Worm (Caenorhabditis elegans) whole organism, L1 larva: ENCODE results near the gene R08A2.1.
A peak's percentile ranks its signal among the peaks of the same experiment; 100 is the strongest.

Source experiments
- C34B4.2 ChIP-seq: sonication (generic microtip); optimal IDR thresholded peaks from 2 replicates; lab custom pipeline; 2017; ENCODE audit warnings: mild to moderate bottlenecking, missing genetic modification characterization, missing compliant biosample characterization
- F16B12.6 ChIP-seq: fragments of 150-350 bp; optimal IDR thresholded peaks from 2 replicates; lab custom pipeline; 2014; ENCODE audit warnings: missing biosample characterization, missing genetic modification characterization
- Y116A8C.19 ChIP-seq: sonication (generic microtip); optimal IDR thresholded peaks from 2 replicates; lab custom pipeline; 2016; ENCODE audit warnings: missing compliant biosample characterization, missing genetic modification characterization, borderline replicate concordance
- alr-1 ChIP-seq: fragments of 200-800 bp; sonication (Bioruptor generic); optimal IDR thresholded peaks from 2 replicates; lab custom pipeline; 2018; ENCODE audit warnings: borderline replicate concordance, mild to moderate bottlenecking, missing genetic modification characterization, missing compliant biosample characterization
- ceh-63 ChIP-seq: fragments of 200-800 bp; sonication (Bioruptor generic); optimal IDR thresholded peaks from 2 replicates; lab custom pipeline; 2018; ENCODE audit warnings: mild to moderate bottlenecking, missing genetic modification characterization, missing compliant biosample characterization
- ceh-8 ChIP-seq: fragments of 200-800 bp; sonication (Bioruptor generic); optimal IDR thresholded peaks from 2 replicates; lab custom pipeline; 2018; ENCODE audit warnings: mild to moderate bottlenecking, missing genetic modification characterization, moderate library complexity, missing compliant biosample characterization
- ceh-82 ChIP-seq, 3 experiments: fragments of 150-350 bp in 1 of 3; sonication (generic microtip) in 2 of 3; optimal IDR thresholded peaks; 2 replicates each; lab custom pipeline; 2014 to 2017; ENCODE audit warnings: missing biosample characterization in 3 of 3, missing genetic modification characterization in 3 of 3
- ceh-90 ChIP-seq: sonication (generic microtip); optimal IDR thresholded peaks from 2 replicates; lab custom pipeline; 2016; ENCODE audit warnings: missing genetic modification characterization, missing compliant biosample characterization
- ces-1 ChIP-seq: fragments of 150-350 bp; optimal IDR thresholded peaks from 2 replicates; lab custom pipeline; 2014; ENCODE audit warnings: missing biosample characterization, missing genetic modification reagents, missing genetic modification characterization
- dpl-1 ChIP-seq, 3 experiments: fragments of 150-350 bp in 2 of 3; sonication (generic microtip) in 1 of 3; optimal IDR thresholded peaks; 2 replicates each; lab custom pipeline; 2014 to 2017; ENCODE audit warnings: missing biosample characterization in 3 of 3, missing genetic modification characterization in 3 of 3, missing genetic modification reagents in 3 of 3
- dsc-1 ChIP-seq: sonication (generic microtip); optimal IDR thresholded peaks from 2 replicates; lab custom pipeline; 2016; ENCODE audit warnings: mild to moderate bottlenecking, missing genetic modification characterization, missing compliant biosample characterization
- efl-1 ChIP-seq, 4 experiments: fragments of 150-350 bp; optimal IDR thresholded peaks in 3 of 4; peaks in 1 of 4; 1 replicate in 1 of 4; 2 replicates in 3 of 4; lab custom pipeline; 2014; ENCODE audit warnings: missing biosample characterization in 2 of 4, missing genetic modification characterization in 2 of 4, missing genetic modification reagents in 2 of 4
- egl-13 ChIP-seq: sonication (generic microtip); optimal IDR thresholded peaks from 2 replicates; lab custom pipeline; 2016; ENCODE audit warnings: missing genotype, missing genetic modification reagents, missing genetic modification characterization, missing compliant biosample characterization
- elt-2 ChIP-seq: sonication (generic microtip); optimal IDR thresholded peaks from 2 replicates; lab custom pipeline; 2016; ENCODE audit warnings: missing genetic modification characterization, mild to moderate bottlenecking, inconsistent platforms, missing compliant biosample characterization, missing genetic modification reagents
- ets-5 ChIP-seq: fragments of 200-800 bp; sonication (Bioruptor generic); IDR thresholded peaks from 2 replicates; pipeline ENCODE4 v1.3.6; 2022; ENCODE audit warnings: missing genetic modification characterization, missing compliant biosample characterization
- fkh-10 ChIP-seq: sonication (generic microtip); optimal IDR thresholded peaks from 2 replicates; lab custom pipeline; 2017; ENCODE audit warnings: missing biosample characterization, missing genetic modification reagents, missing genetic modification characterization
- grh-1 ChIP-seq: fragments of 200-800 bp; sonication (Bioruptor generic); IDR thresholded peaks from 2 replicates; pipeline ENCODE4 v1.3.6; 2022; ENCODE audit warnings: missing genetic modification reagents, missing genetic modification characterization, missing compliant biosample characterization
- hlh-4 ChIP-seq: sonication (generic microtip); optimal IDR thresholded peaks from 2 replicates; lab custom pipeline; 2016; ENCODE audit warnings: mild to moderate bottlenecking, missing genetic modification characterization, missing compliant biosample characterization
- hpl-2 ChIP-seq: fragments of 150-350 bp; optimal IDR thresholded peaks from 2 replicates; lab custom pipeline; 2014; ENCODE audit warnings: missing biosample characterization, missing genetic modification reagents, missing genetic modification characterization
- isw-1 ChIP-seq: fragments of 200-800 bp; sonication (Bioruptor generic); IDR thresholded peaks from 2 replicates; pipeline ENCODE4 v1.3.6; 2022; ENCODE audit warnings: missing genetic modification characterization, missing compliant biosample characterization
- jun-1 ChIP-seq: fragments of 150-350 bp; optimal IDR thresholded peaks from 2 replicates; lab custom pipeline; 2014; ENCODE audit warnings: missing biosample characterization, missing genetic modification reagents, missing genetic modification characterization
- lin-13 ChIP-seq: fragments of 150-350 bp; optimal IDR thresholded peaks from 2 replicates; lab custom pipeline; 2014; ENCODE audit warnings: missing biosample characterization, missing genetic modification reagents, missing genetic modification characterization
- lin-35 ChIP-seq, 2 experiments: fragments of 150-350 bp; optimal IDR thresholded peaks; 2 replicates each; lab custom pipeline; 2014; ENCODE audit warnings: missing biosample characterization in 2 of 2, missing genetic modification characterization in 2 of 2, missing genetic modification reagents in 2 of 2
- lir-3 ChIP-seq: sonication (generic microtip); optimal IDR thresholded peaks from 2 replicates; lab custom pipeline; 2016; ENCODE audit warnings: mild to moderate bottlenecking, missing genetic modification characterization, moderate library complexity, missing compliant biosample characterization; ENCODE audit not compliant: poor library complexity
- lsy-2 ChIP-seq, 2 experiments: fragments of 150-350 bp; optimal IDR thresholded peaks; 2 replicates each; lab custom pipeline; 2014; ENCODE audit warnings: missing biosample characterization in 2 of 2, missing genetic modification characterization in 2 of 2
- mdl-1 ChIP-seq, 2 experiments: fragments of 150-350 bp; optimal IDR thresholded peaks; 2 replicates each; lab custom pipeline; 2014 to 2017; ENCODE audit warnings: missing biosample characterization in 2 of 2, missing genetic modification characterization in 2 of 2, inconsistent platforms in 1 of 2
- nhr-11 ChIP-seq: fragments of 150-350 bp; optimal IDR thresholded peaks from 2 replicates; lab custom pipeline; 2014; ENCODE audit warnings: missing biosample characterization, missing genetic modification characterization
- nhr-12 ChIP-seq: sonication (generic microtip); optimal IDR thresholded peaks from 2 replicates; lab custom pipeline; 2017; ENCODE audit warnings: missing biosample characterization, missing genetic modification characterization
- nhr-19 ChIP-seq: fragments of 200-800 bp; sonication (Bioruptor generic); conservative IDR thresholded peaks from 2 replicates; pipeline ENCODE4 v1.3.6; 2022; ENCODE audit warnings: missing genetic modification characterization, missing compliant biosample characterization
- nhr-20 ChIP-seq: sonication (generic microtip); optimal IDR thresholded peaks from 2 replicates; lab custom pipeline; 2016; ENCODE audit warnings: mild to moderate bottlenecking, missing genetic modification characterization, missing compliant biosample characterization
- nhr-28 ChIP-seq: fragments of 150-350 bp; optimal IDR thresholded peaks from 2 replicates; lab custom pipeline; 2014; ENCODE audit warnings: missing biosample characterization, missing genetic modification characterization
- nhr-47 ChIP-seq: sonication (generic microtip); optimal IDR thresholded peaks from 2 replicates; lab custom pipeline; 2016; ENCODE audit warnings: mild to moderate bottlenecking, missing genetic modification characterization, moderate library complexity, missing compliant biosample characterization
- nhr-77 ChIP-seq: fragments of 150-350 bp; optimal IDR thresholded peaks from 2 replicates; lab custom pipeline; 2014; ENCODE audit warnings: missing biosample characterization, missing genetic modification characterization
- nhr-85 ChIP-seq: sonication (generic microtip); peaks from one replicate; lab custom pipeline; 2016; ENCODE audit warnings: missing genetic modification characterization, inconsistent platforms, missing compliant biosample characterization
- nhr-90 ChIP-seq: sonication (generic microtip); optimal IDR thresholded peaks from 2 replicates; lab custom pipeline; 2016; ENCODE audit warnings: mild to moderate bottlenecking, missing genetic modification characterization, missing compliant biosample characterization; ENCODE audit not compliant: poor library complexity
- pag-3 ChIP-seq: sonication (generic microtip); optimal IDR thresholded peaks from 2 replicates; lab custom pipeline; 2017; ENCODE audit warnings: missing genetic modification characterization, mild to moderate bottlenecking, missing compliant biosample characterization, antibody characterized with exemption, borderline replicate concordance; ENCODE audit not compliant: insufficient read depth
- rnt-1 ChIP-seq: sonication (generic microtip); optimal IDR thresholded peaks from 2 replicates; lab custom pipeline; 2016; ENCODE audit warnings: mild to moderate bottlenecking, missing genetic modification characterization, moderate library complexity, missing compliant biosample characterization
- skn-1 ChIP-seq: fragments of 150-350 bp; optimal IDR thresholded peaks from 2 replicates; lab custom pipeline; 2014; ENCODE audit warnings: missing biosample characterization, missing genetic modification characterization
- snpc-4 ChIP-seq: fragments of 150-350 bp; optimal IDR thresholded peaks from 2 replicates; lab custom pipeline; 2014; ENCODE audit warnings: missing biosample characterization, missing genetic modification characterization
- snu-23 ChIP-seq: sonication (generic microtip); optimal IDR thresholded peaks from 2 replicates; lab custom pipeline; 2016; ENCODE audit warnings: missing genetic modification characterization, missing compliant biosample characterization
- sox-4 ChIP-seq: sonication (generic microtip); optimal IDR thresholded peaks from 2 replicates; lab custom pipeline; 2016; ENCODE audit warnings: missing genetic modification characterization, missing compliant biosample characterization
- tbx-2 ChIP-seq: sonication (generic microtip); optimal IDR thresholded peaks from 2 replicates; lab custom pipeline; 2016; ENCODE audit warnings: missing genetic modification characterization, missing compliant biosample characterization
- tlp-1 ChIP-seq: fragments of 150-350 bp; optimal IDR thresholded peaks from 2 replicates; lab custom pipeline; 2014; ENCODE audit warnings: missing biosample characterization, missing genetic modification characterization
- unc-30 ChIP-seq: sonication (generic microtip); optimal IDR thresholded peaks from 2 replicates; lab custom pipeline; 2017; ENCODE audit warnings: missing biosample characterization, missing genetic modification characterization
- unc-62 ChIP-seq: fragments of 150-350 bp; optimal IDR thresholded peaks from 2 replicates; lab custom pipeline; 2014; ENCODE audit warnings: missing biosample characterization, missing genetic modification reagents, missing genetic modification characterization
- unc-98 ChIP-seq: fragments of 200-800 bp; sonication (Bioruptor generic); IDR thresholded peaks from 2 replicates; pipeline ENCODE4 v1.3.6; 2022; ENCODE audit warnings: missing genetic modification characterization, missing compliant biosample characterization
- xbp-1 ChIP-seq: sonication (generic microtip); optimal IDR thresholded peaks from 2 replicates; lab custom pipeline; 2016; ENCODE audit warnings: missing genetic modification characterization, missing compliant biosample characterization
- zip-4 ChIP-seq: fragments of 200-800 bp; sonication (Bioruptor generic); optimal IDR thresholded peaks from 2 replicates; lab custom pipeline; 2018; ENCODE audit warnings: mild to moderate bottlenecking, missing genetic modification characterization, moderate library complexity, missing compliant biosample characterization
- ztf-11 ChIP-seq, 2 experiments: sonication (generic microtip); optimal IDR thresholded peaks; 2 replicates each; lab custom pipeline; 2016 to 2017; ENCODE audit warnings: missing genetic modification characterization in 2 of 2, missing biosample characterization in 1 of 2, missing compliant biosample characterization in 1 of 2
- ztf-4 ChIP-seq: fragments of 150-350 bp; optimal IDR thresholded peaks from 2 replicates; lab custom pipeline; 2014; ENCODE audit warnings: missing biosample characterization, missing genetic modification characterization

Gene R08A2.1

ce11 chrV:14688097-14688912, 31.1 kb downstream of the R08A2.1 start, which contains the start of gene C47E8.11 (continued):
- TF ChIP-seq snpc-4 (tag; lab: Kevin White, UChicago) (peak; percentile 28), nhr-85 (tag; lab: Kevin White, UChicago) (no peak), dpl-1 (GFP tag; optimal IDR thresholded peaks at IDR 0.05; lab: Kevin White, UChicago) (no peak), lsy-2 (tag; optimal IDR thresholded peaks at IDR 0.05; lab: Kevin White, UChicago) (peak; percentile 26 to 41), nhr-77 (tag; lab: Kevin White, UChicago) (no peak), F16B12.6 (tag; lab: Kevin White, UChicago) (no peak), nhr-47 (tag; lab: Kevin White, UChicago) (peak; percentile 48), C34B4.2 (tag; lab: Kevin White, UChicago) (no peak), unc-30 (tag; lab: Kevin White, UChicago) (no peak), ceh-8 (GFP tag; lab: Kevin White, UChicago) (peak; percentile 33), lin-35 (GFP tag; optimal IDR thresholded peaks at IDR 0.05; lab: Kevin White, UChicago) (peak; percentile 24 to 62), jun-1 (no peak), rnt-1 (tag; lab: Kevin White, UChicago) (peak; percentile 41), mdl-1 (tag; optimal IDR thresholded peaks at IDR 0.05; lab: Kevin White, UChicago) (no peak), ztf-4 (peak; percentile 49), ceh-82 (tag; optimal IDR thresholded peaks at IDR 0.05; lab: Kevin White, UChicago) (no peak), unc-98 (GFP tag; lab: Robert Waterston, UW) (no peak), ceh-90 (tag; lab: Kevin White, UChicago) (no peak), nhr-11 (tag; lab: Kevin White, UChicago) (no peak), lin-13 (peak; percentile 25), nhr-28 (tag; lab: Kevin White, UChicago) (no peak), grh-1 (peak; percentile 31; the same call in 1 of the 2 replicates), egl-13 (tag; lab: Kevin White, UChicago) (peak; percentile 5), unc-62 (GFP tag; lab: Kevin White, UChicago) (no peak), ztf-11 (tag; optimal IDR thresholded peaks at IDR 0.05; lab: Kevin White, UChicago) (no peak), lir-3 (tag; lab: Kevin White, UChicago) (no peak), skn-1 (tag; lab: Kevin White, UChicago) (no peak), nhr-90 (tag; lab: Kevin White, UChicago) (peak; percentile 65), ets-5 (GFP tag; lab: Robert Waterston, UW) (no peak), fkh-10 (GFP tag; lab: Kevin White, UChicago) (no peak), dsc-1 (tag; lab: Kevin White, UChicago) (peak; percentile 38), nhr-12 (tag; lab: Kevin White, UChicago) (no peak), hpl-2 (GFP tag; lab: Kevin White, UChicago) (no peak), pag-3 (peak; percentile 18), isw-1 (GFP tag; lab: Robert Waterston, UW) (no peak), tlp-1 (tag; lab: Kevin White, UChicago) (no peak), elt-2 (tag; lab: Kevin White, UChicago) (peak; percentile 31), Y116A8C.19 (tag; lab: Kevin White, UChicago) (no peak), sox-4 (no peak), alr-1 (no peak), zip-4 (GFP tag; lab: Kevin White, UChicago) (no peak), xbp-1 (peak; percentile 12), nhr-20 (tag; lab: Kevin White, UChicago) (peak; percentile 39), efl-1 (optimal IDR thresholded peaks at IDR 0.05; lab: Kevin White, UChicago) (no peak), efl-1 (GFP tag; optimal IDR thresholded peaks at IDR 0.05 in 1 of 2; lab: Kevin White, UChicago) (peak; percentile 13 to 68), tbx-2 (tag; lab: Kevin White, UChicago) (no peak), nhr-19 (GFP tag; lab: Robert Waterston, UW) (peak; percentile 38; the same call in 1 of the 2 replicates), ces-1 (GFP tag; lab: Kevin White, UChicago) (no peak), snu-23 (GFP tag; lab: Kevin White, UChicago) (peak; percentile 67), hlh-4 (tag; lab: Kevin White, UChicago) (no peak), ceh-63 (GFP tag; lab: Kevin White, UChicago) (no peak)
